Worm (Caenorhabditis elegans): ENCODE data around the gene mesp-1.
A peak's percentile ranks its signal among the peaks of the same experiment; 100 is the strongest.

mesp-1 gene

DNA sequence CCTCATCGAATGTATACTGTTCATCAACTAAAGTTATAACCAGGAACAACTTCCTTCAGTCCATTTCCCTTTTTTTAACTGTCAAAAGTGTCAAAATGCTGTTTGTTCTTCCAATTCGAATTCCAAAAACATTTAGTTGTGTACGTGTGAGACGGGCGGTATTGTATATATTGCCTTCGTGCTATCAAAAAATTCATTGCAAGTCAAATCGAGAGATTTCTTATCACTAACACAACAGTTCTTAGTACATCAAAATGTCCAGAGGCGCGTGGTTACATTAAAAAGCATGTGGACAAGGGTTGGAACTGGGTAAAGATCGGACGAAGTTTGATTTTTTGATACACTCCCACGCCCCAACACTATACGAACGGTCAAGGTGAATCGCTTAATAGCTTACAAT, 29.2 kb downstream of the mesp-1 start:
- TF ChIP-seq mep-1 (tag; optimal IDR thresholded peaks at IDR 0.05) (no peak), jun-1 (tag; optimal IDR thresholded peaks at IDR 0.05) (peak; percentile 31), unc-130 (tag; optimal IDR thresholded peaks at IDR 0.05) (peak; percentile 72), nhr-71 (tag; optimal IDR thresholded peaks at IDR 0.05) (peak; percentile 55), nhr-19 (GFP tag; conservative IDR thresholded peaks at IDR 0.05) (peak; percentile 63), grh-1 (GFP tag; IDR thresholded peaks at IDR 0.05) (peak; percentile 39; the same call in 1 of the 2 replicates), fos-1 (tag; optimal IDR thresholded peaks at IDR 0.05) (no peak), nhr-47 (tag; optimal IDR thresholded peaks at IDR 0.05) (peak; percentile 1), efl-3 (GFP tag; optimal IDR thresholded peaks at IDR 0.05) (no peak), blmp-1 (tag; optimal IDR thresholded peaks at IDR 0.05) (peak; percentile 75), nhr-90 (tag; optimal IDR thresholded peaks at IDR 0.05; ENCODE audit: poor library complexity) (peak; percentile 62), elt-3 (tag; optimal IDR thresholded peaks at IDR 0.05) (peak in 3 of 6 experiments; percentile 29 to 76 (median 68)), lin-14 (GFP tag; optimal IDR thresholded peaks at IDR 0.05) (peak; percentile 65), lin-35 (GFP tag; optimal IDR thresholded peaks at IDR 0.05) (peak in 1 of 2 experiments; percentile 46), ztf-4 (tag; optimal IDR thresholded peaks at IDR 0.05) (peak; percentile 32), efl-1 (optimal IDR thresholded peaks at IDR 0.05) (no peak), efl-1 (GFP tag; optimal IDR thresholded peaks at IDR 0.05 in 1 of 2) (peak in 1 of 2 experiments; percentile 94), nhr-85 (tag) (peak; percentile 5), ceh-90 (tag; optimal IDR thresholded peaks at IDR 0.05) (no peak), elt-2 (tag; optimal IDR thresholded peaks at IDR 0.05) (peak; percentile 89), mdl-1 (tag; optimal IDR thresholded peaks at IDR 0.05) (peak in 1 of 2 experiments; percentile 87), nhr-20 (tag; optimal IDR thresholded peaks at IDR 0.05) (peak; percentile 72), ets-5 (GFP tag; IDR thresholded peaks at IDR 0.05) (no peak), snu-23 (GFP tag; optimal IDR thresholded peaks at IDR 0.05) (peak; percentile 11)

DNA sequence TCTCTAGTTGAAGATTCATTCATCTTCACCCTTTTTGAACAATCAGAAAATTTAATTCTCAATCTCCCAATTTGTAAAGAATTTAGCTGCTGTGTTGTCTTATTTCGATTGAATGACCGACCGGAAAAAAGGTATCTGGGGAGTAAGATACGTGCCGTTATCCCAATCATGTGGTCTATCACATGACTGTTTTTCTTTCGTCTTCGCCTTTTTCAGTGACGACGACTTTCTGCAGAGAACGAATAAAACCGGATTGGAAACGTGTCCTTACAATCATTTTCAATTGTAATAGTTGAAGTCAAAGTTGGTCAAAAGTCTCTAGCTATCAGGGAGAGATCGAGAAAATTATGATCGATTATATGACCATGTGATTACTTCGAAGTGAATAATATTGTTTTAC, 29.9 kb downstream of the mesp-1 start:
- TF ChIP-seq dpl-1 (GFP tag; optimal IDR thresholded peaks at IDR 0.05) (peak in 2 of 3 experiments; percentile 33 to 46), sox-4 (tag; optimal IDR thresholded peaks at IDR 0.05) (no peak), unc-98 (GFP tag; IDR thresholded peaks at IDR 0.05) (no peak), nhr-20 (tag; optimal IDR thresholded peaks at IDR 0.05) (peak; percentile 92), blmp-1 (tag; optimal IDR thresholded peaks at IDR 0.05) (peak; percentile 92), efl-3 (GFP tag; optimal IDR thresholded peaks at IDR 0.05) (no peak), lin-39 (tag; optimal IDR thresholded peaks at IDR 0.05) (no peak), lin-35 (GFP tag; optimal IDR thresholded peaks at IDR 0.05) (peak in 1 of 2 experiments; percentile 72), aha-1 (tag; optimal IDR thresholded peaks at IDR 0.05) (peak; percentile 3), egl-13 (tag; optimal IDR thresholded peaks at IDR 0.05) (no peak), snu-23 (GFP tag; optimal IDR thresholded peaks at IDR 0.05) (peak; percentile 73), ztf-11 (tag; optimal IDR thresholded peaks at IDR 0.05) (no peak), lir-3 (tag; optimal IDR thresholded peaks at IDR 0.05; ENCODE audit: poor library complexity) (peak; percentile 6), jun-1 (tag; optimal IDR thresholded peaks at IDR 0.05) (peak; percentile 22), ceh-88 (GFP tag; IDR thresholded peaks at IDR 0.05) (no peak), ceh-90 (tag; optimal IDR thresholded peaks at IDR 0.05) (no peak), hlh-4 (tag; optimal IDR thresholded peaks at IDR 0.05) (no peak), lin-15B (tag; optimal IDR thresholded peaks at IDR 0.05) (no peak), nhr-71 (tag; optimal IDR thresholded peaks at IDR 0.05) (peak; percentile 92), egl-27 (tag; optimal IDR thresholded peaks at IDR 0.05) (no peak), swsn-7 (tag; optimal IDR thresholded peaks at IDR 0.05) (peak; percentile 46), nhr-12 (tag; optimal IDR thresholded peaks at IDR 0.05) (no peak), ces-1 (GFP tag; optimal IDR thresholded peaks at IDR 0.05) (no peak), fkh-10 (GFP tag; optimal IDR thresholded peaks at IDR 0.05) (no peak), xbp-1 (tag; optimal IDR thresholded peaks at IDR 0.05) (peak; percentile 72), unc-62 (GFP tag; optimal IDR thresholded peaks at IDR 0.05) (no peak), ztf-4 (tag; optimal IDR thresholded peaks at IDR 0.05) (peak; percentile 29), pag-3 (tag; optimal IDR thresholded peaks at IDR 0.05; ENCODE audit: borderline replicate concordance, insufficient read depth) (no peak), elt-2 (tag; optimal IDR thresholded peaks at IDR 0.05) (no peak), nhr-77 (tag; optimal IDR thresholded peaks at IDR 0.05) (no peak), C16A3.4 (tag; optimal IDR thresholded peaks at IDR 0.05) (peak; percentile 47), unc-30 (tag; optimal IDR thresholded peaks at IDR 0.05) (no peak), nhr-47 (tag; optimal IDR thresholded peaks at IDR 0.05) (peak; percentile 69), C04F5.9 (tag; optimal IDR thresholded peaks at IDR 0.05) (no peak), sptf-1 (tag; optimal IDR thresholded peaks at IDR 0.05) (no peak), hlh-17 (GFP tag; optimal IDR thresholded peaks at IDR 0.05; ENCODE audit: borderline replicate concordance) (no peak), ceh-82 (tag; optimal IDR thresholded peaks at IDR 0.05) (no peak)

All from whole organism, L1 larva.